Worm (Caenorhabditis elegans): ENCODE data around the gene wrt-2.
A peak's percentile ranks its signal among the peaks of the same experiment; 100 is the strongest.

DNA sequence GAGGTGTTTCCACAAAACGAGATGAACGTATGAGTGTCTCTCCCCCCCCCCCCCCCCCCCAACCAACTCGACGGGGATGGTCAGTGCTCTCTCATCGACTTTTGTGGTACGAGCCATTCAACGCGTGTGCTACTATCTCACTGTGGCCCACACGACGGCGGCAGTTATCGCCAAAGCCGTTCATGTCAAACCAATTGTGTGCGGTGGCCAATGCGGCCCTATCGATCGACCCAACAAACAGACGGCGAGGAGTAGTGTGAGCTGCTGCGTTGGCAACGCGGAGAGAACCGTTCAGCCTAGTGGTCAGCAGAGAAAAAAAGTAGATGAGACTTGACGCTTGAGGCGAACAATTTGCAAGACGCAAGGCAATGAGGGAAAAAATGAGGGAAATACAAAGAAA is 8.7 kb upstream of the wrt-2 start:
- no peak for TF ChIP-seq blmp-1 (tag; optimal IDR thresholded peaks at IDR 0.05; ENCODE audit: insufficient read depth)
- TF ChIP-seq nhr-12 (tag; optimal IDR thresholded peaks at IDR 0.05), result no peak
- TF ChIP-seq lsy-2 (tag; optimal IDR thresholded peaks at IDR 0.05), result peak in 1 of 2 experiments; percentile 17
